Worm (Caenorhabditis elegans) whole organism, L2 larva: ENCODE data around the gene F58A3.4.

Source experiments
- C34F6.9 ChIP-seq: fragments of 150-350 bp; optimal IDR thresholded peaks from 2 replicates; lab custom pipeline; 2014; ENCODE audit warnings: missing biosample characterization, missing genetic modification characterization
- fos-1 ChIP-seq: fragments of 150-350 bp; optimal IDR thresholded peaks from 2 replicates; lab custom pipeline; 2014; ENCODE audit warnings: missing biosample characterization, missing genetic modification characterization
- lin-39 ChIP-seq: fragments of 150-350 bp; optimal IDR thresholded peaks from 2 replicates; lab custom pipeline; 2014; ENCODE audit warnings: missing biosample characterization, missing genetic modification reagents, missing genetic modification characterization
- nhr-10 ChIP-seq: sonication (generic microtip); optimal IDR thresholded peaks from 2 replicates; lab custom pipeline; 2017; ENCODE audit warnings: missing biosample characterization, missing genetic modification characterization
- ztf-4 ChIP-seq: fragments of 150-350 bp; optimal IDR thresholded peaks from 2 replicates; lab custom pipeline; 2014; ENCODE audit warnings: missing biosample characterization, missing genetic modification characterization

DNA sequence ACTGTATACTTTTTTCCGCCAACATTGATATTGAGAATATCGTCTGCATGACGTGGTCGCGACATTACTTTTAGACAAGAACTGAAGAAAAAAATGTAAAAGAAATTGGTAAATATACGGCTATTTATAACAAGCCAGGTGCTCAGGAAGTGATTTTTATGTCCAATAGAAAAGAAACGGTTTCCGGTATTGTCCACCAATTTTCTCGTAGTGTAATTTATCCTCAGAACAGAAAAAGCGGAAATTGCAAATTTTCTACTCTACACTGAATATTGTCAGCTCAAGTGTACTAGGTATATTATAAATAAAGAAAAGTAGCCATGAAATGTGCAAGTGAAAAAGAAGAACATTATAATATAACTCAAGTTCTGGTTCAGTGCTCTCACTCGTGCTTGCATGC, 11.3 kb downstream of the F58A3.4 start, which contains the start of gene F59F3.6:
- no peak for TF ChIP-seq lin-39 (tag; lab: Kevin White, UChicago)
- no peak for TF ChIP-seq fos-1 (tag; lab: Kevin White, UChicago)
- no peak for TF ChIP-seq ztf-4
- TF ChIP-seq C34F6.9 (tag; lab: Kevin White, UChicago): no peak
- TF ChIP-seq nhr-10 (tag; lab: Kevin White, UChicago): no peak
